Worm (Caenorhabditis elegans) whole organism, L4/young adult: ENCODE results near the gene R148.7.
A peak's percentile ranks its signal among the peaks of the same experiment; 100 is the strongest.

ENCODE experiments used
- W03F9.2 ChIP-seq: fragments of 150-350 bp; optimal IDR thresholded peaks from 2 replicates; lab custom pipeline; 2014; ENCODE audit warnings: missing biosample characterization, missing genetic modification characterization
- dao-5 ChIP-seq: sonication (generic microtip); optimal IDR thresholded peaks from 2 replicates; lab custom pipeline; 2016; ENCODE audit warnings: missing genotype, missing genetic modification characterization, moderate library complexity, missing compliant biosample characterization
- him-1 ChIP-seq: sonication (generic microtip); optimal IDR thresholded peaks from 2 replicates; lab custom pipeline; 2016; ENCODE audit warnings: missing genotype, missing genetic modification reagents, missing genetic modification characterization, missing compliant biosample characterization

R148.7 gene

DNA sequence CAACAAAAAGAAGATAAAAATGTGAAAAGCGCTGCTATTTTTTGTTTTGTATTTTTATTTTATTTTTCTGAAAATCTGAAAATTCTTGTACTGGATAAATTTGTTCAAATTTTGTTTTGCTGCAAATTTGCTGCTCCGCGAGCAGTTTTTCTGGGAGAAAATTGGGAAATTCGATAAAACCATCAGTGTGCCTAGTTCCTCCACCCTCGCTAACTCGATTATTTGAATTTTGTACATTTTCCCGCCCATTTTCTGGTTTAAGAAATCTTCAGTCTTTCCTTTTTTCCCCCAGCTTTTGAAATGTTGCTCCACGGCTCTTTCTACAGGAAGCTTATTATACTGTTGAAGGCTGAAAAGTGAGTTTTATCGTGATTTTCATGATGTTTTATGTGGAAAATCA is 7.0 kb downstream of the R148.7 start, which contains the start of gene R148.8:
Gene R148.8 (plus strand): TSS at position 301 of the 400 bp plus-strand sequence.
- no peak for TF ChIP-seq dao-5
- TF ChIP-seq him-1 (tag; lab: Kevin White, UChicago) = no peak
- no peak for TF ChIP-seq W03F9.2

DNA sequence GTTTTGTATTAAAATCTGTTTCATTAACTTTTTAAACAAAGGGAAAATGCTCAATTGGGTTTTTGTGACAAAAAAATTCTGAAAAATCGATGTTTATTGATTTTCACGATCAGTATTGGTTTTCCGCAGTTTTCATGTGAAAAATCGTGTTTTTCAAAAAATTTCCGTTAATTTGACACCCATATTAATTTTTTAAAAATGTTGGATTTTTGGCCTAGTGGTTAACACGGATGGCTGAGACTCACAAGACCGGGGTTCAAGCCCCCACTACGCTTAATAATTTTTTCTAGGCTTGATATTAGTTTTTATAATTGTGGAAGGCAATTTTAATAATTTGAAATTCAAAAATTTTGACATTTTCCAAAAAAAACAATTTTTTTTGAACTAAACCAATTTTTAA is 7.5 kb downstream of the R148.7 start:
- TF ChIP-seq dao-5 (no peak), W03F9.2 (no peak)

ce11 chrIII:3188564-3188963 is 9.6 kb downstream of the R148.7 start:
- TF ChIP-seq dao-5 (no peak), W03F9.2 (no peak), him-1 (tag; lab: Kevin White, UChicago) (no peak)

ce11 chrIII:3185980-3186379 is 12.2 kb downstream of the R148.7 start, which contains the start of gene mks-1:
TSS of gene mks-1 (plus strand) at chrIII:3186280.
- no peak for TF ChIP-seq W03F9.2

DNA sequence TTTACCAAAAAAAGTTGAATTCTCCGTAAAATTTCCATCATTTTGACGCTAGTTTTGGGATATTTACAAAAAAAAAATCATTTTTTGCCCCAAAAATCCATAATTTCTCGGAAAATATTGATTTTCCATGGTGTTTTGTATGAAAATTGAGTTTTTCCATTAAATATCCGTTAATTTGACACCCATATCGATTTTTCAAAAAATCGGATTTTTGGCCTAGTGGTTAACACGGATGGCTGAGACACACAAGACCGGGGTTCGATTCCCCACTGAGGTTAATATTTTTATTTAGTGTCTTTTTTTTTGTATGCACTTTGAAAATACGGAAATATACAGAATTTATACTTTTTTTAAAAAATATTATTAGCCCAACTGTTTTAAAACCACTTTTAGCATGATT is 13.0 kb downstream of the R148.7 start:
- TF ChIP-seq dao-5 (no peak), him-1 (tag; lab: Kevin White, UChicago) (no peak), W03F9.2 (no peak)

ce11 chrIII:3183377-3183776 is 14.8 kb downstream of the R148.7 start, which contains the start of gene lmtr-5:
TSS of gene lmtr-5 (plus strand) at chrIII:3183677.
- no peak for TF ChIP-seq him-1 (tag; lab: Kevin White, UChicago)
- no peak for TF ChIP-seq W03F9.2
- no peak for TF ChIP-seq dao-5

DNA sequence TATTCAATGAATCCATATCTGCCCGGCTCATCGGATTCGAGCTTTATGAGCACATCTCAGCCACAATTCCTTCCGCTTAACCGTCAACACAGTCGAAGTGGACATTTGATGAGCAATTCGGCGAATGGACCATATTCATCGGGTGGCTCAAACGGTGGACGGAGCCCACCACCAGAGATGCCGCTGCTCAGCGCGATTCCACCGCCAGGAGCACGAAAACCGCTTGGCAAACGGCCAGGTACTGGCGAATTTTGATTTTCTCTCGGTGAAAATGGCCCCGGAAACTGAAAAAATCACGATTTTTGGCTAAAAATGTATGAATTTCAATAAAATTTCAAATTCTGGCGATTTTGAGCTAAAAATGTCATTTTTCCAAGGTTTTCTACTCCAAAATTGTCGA is 18.4 kb downstream of the R148.7 start:
- no peak for TF ChIP-seq him-1 (tag; lab: Kevin White, UChicago)
- TF ChIP-seq W03F9.2 = no peak
- no peak for TF ChIP-seq dao-5

- TF ChIP-seq W03F9.2 (no peak), dao-5 (no peak)
Measured at ce11 chrIII:3176775-3177174, 21.4 kb downstream of the R148.7 start.

ce11 chrIII:3174985-3175384 is 23.2 kb downstream of the R148.7 start, which contains the start of gene R148.3:
TSS of gene R148.3 (plus strand) at chrIII:3175331.
- peak; percentile 61 for TF ChIP-seq W03F9.2
- TF ChIP-seq him-1 (tag; lab: Kevin White, UChicago) = no peak
- no peak for TF ChIP-seq dao-5

DNA sequence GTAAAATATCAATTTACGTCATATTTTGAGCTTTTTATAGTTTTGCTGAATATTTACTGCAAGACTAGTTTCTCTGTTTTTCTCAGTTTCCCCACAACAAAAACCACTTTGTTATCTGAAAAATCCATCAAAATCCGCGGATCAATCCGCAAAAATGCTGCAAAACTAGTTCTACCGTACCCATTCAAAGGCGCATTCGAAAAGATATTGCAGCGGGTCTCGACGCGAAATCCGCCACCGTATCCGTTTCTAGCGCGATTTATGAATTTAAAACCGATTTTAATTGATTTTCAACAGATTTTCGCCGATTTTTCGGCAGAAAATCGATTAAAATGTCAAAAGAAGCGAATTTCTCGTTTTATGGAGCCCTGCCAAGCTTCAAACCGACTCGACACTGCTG is 26.8 kb downstream of the R148.7 start, which contains the start of gene R148.4:
Gene R148.4 (plus strand): TSS at position 211 of the 400 bp plus-strand sequence.
- TF ChIP-seq dao-5 (no peak), W03F9.2 (no peak), him-1 (tag; lab: Kevin White, UChicago) (no peak)

DNA sequence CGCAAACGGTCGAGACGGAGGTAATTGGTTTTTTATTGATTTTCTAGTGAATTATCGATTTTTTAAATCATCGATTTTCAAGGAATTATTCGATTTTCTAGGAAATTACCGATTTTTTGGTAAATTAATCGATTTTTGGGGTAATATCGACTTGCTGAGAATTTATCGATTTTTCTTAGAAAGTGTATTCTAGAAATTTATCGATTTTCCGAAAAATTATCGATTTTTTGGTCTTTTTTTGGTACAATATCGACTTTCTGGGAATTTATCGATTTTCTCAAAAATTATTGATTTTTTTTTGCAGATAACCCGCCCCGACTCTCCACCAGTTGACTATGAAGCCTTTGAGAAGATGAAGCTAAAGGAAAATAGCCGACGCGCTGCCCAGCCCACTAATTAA is 27.7 kb downstream of the R148.7 start:
- TF ChIP-seq him-1 (tag; lab: Kevin White, UChicago) (no peak), dao-5 (no peak), W03F9.2 (no peak)

- TF ChIP-seq dao-5 = no peak
- TF ChIP-seq him-1 (tag; lab: Kevin White, UChicago) = no peak
Measured at ce11 chrIII:3169279-3169678, 28.9 kb downstream of the R148.7 start.

DNA sequence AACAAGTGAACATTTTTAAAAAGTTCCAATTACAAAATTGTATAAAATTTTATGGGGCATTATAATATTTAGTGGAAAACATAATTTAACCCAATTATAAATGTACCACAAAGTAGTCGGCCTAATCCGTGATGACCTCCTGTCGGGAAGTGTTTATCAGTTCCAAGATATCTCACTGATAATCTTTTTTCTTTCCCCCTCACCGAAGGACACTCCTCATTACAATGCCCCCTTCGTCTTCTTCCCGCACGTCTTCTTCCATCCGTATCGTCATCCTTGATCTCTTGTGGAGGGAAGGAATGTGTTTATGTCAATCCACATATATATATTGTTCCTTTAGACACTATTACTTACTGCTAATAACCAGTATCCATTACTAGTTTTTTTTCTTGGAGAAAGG is 32.9 kb downstream of the R148.7 start, which contains the start of gene R148.5:
Gene R148.5 (plus strand): TSS at position 331 of the 400 bp plus-strand sequence.
- TF ChIP-seq him-1 (tag; lab: Kevin White, UChicago) (no peak), dao-5 (no peak), W03F9.2 (no peak)

- TF ChIP-seq dao-5 = no peak
- TF ChIP-seq W03F9.2 = no peak
- TF ChIP-seq him-1 (tag; lab: Kevin White, UChicago) = no peak
Measured at ce11 chrIII:3163448-3163847, 34.8 kb downstream of the R148.7 start.

- TF ChIP-seq dao-5 (no peak), W03F9.2 (no peak)
Measured at ce11 chrIII:3161600-3161999, 36.6 kb downstream of the R148.7 start.

DNA sequence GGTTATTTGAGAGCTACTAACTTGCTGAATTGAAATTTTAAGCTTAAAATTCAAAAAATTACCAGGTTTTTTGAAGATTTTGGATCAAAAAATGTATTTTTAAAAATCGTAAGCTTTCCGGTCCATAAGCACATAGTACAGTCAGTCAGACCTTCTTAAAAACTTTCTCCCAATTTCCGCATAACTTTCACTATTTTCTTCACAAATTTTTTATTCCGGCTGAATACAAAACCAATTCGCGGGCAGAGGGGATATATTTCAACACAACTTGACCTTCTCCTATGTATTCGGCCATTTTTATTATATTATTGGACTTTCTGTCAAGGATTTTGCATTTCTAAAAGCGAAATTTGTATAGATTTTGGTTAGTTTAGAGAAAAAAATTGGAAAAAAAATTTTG is 37.7 kb downstream of the R148.7 start:
- TF ChIP-seq W03F9.2 (no peak), dao-5 (no peak), him-1 (tag; lab: Kevin White, UChicago) (no peak)

DNA sequence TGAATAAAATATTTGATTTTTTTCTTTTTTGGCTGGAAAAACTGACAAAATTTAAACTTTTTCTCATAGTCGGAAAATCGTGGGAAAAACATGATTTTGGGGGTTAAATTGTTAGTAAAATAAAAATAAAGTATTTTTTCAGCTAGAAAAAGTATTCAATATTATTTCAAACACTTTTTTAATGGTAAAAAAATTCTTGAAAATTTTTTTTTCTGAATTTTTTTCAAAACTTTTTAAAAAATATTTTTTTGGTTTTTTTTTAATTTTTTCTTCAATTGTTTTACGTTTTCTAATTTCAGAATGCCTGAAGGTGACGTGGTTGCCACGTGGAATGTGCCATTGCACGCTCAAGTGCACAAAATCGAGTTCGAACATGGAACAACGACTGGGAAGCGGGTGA is 43.2 kb downstream of the R148.7 start, which contains the start of gene C44B11.1:
Gene C44B11.1 (plus strand): TSS at position 301 of the 400 bp plus-strand sequence.
- TF ChIP-seq W03F9.2 (no peak), him-1 (tag; lab: Kevin White, UChicago) (no peak), dao-5 (no peak)
